Fruit fly (Drosophila melanogaster): ENCODE data around the gene Alr.

Alr gene

dm6 chrX:19773734-19774702, 25.9 kb downstream of the Alr start (continued):
- TF ChIP-seq CG3847 (GFP tag; IDR thresholded peaks at IDR 0.05) (no peak), ac (GFP tag; optimal IDR thresholded peaks at IDR 0.05) (no peak), CG15479 (GFP tag; optimal IDR thresholded peaks at IDR 0.05) (peak; percentile 64), HLH4C (GFP tag; IDR thresholded peaks at IDR 0.05; ENCODE audit: partially characterized antibody) (no peak), Asciz (GFP tag; optimal IDR thresholded peaks at IDR 0.05) (no peak), CG1832 (GFP tag; optimal IDR thresholded peaks at IDR 0.05) (peak; percentile 49), chinmo (GFP tag; IDR thresholded peaks at IDR 0.05; ENCODE audit: partially characterized antibody) (0 out of 4 replicates have a peak, but pooled peaks have one; percentile 53), CG6175 (GFP tag; IDR thresholded peaks at IDR 0.05) (peak; percentile 77; the same call in 2 of the 3 replicates), CG8089 (GFP tag; optimal IDR thresholded peaks at IDR 0.05) (no peak), Hr78 (GFP tag; optimal IDR thresholded peaks at IDR 0.05) (no peak), kni (GFP tag; optimal IDR thresholded peaks at IDR 0.05) (peak; percentile 54), ATbp (GFP tag; optimal IDR thresholded peaks at IDR 0.05) (peak; percentile 55), E2f2 (GFP tag; IDR thresholded peaks at IDR 0.05) (no peak), croc (GFP tag; conservative IDR thresholded peaks at IDR 0.05) (no peak), CG14014 (GFP tag; IDR thresholded peaks at IDR 0.05) (no peak), CG7372 (GFP tag; IDR thresholded peaks at IDR 0.05) (no peak), CG9932 (GFP tag; IDR thresholded peaks at IDR 0.05) (0 out of 2 replicates have a peak, but pooled peaks have one; percentile 23), hkb (optimal IDR thresholded peaks at IDR 0.05) (no peak), hkb (GFP tag; IDR thresholded peaks at IDR 0.05) (no peak), CG12744 (GFP tag; optimal IDR thresholded peaks at IDR 0.05) (no peak), Opbp (GFP tag; IDR thresholded peaks at IDR 0.05; ENCODE audit: partially characterized antibody) (no peak), Med (GFP tag) (peak; percentile 24), gcm (GFP tag; optimal IDR thresholded peaks at IDR 0.05) (no peak), CG10274 (GFP tag; optimal IDR thresholded peaks at IDR 0.05) (no peak), amos (GFP tag; IDR thresholded peaks at IDR 0.05; ENCODE audit: partially characterized antibody) (no peak), CG11456 (GFP tag; IDR thresholded peaks at IDR 0.05) (no peak), Adf1 (GFP tag; IDR thresholded peaks at IDR 0.05) (0 out of 2 replicates have a peak, but pooled peaks have one; percentile 21), CG34376 (GFP tag; optimal IDR thresholded peaks at IDR 0.05) (no peak), Deaf1 (tag; optimal IDR thresholded peaks at IDR 0.05) (peak; percentile 44), fu2 (GFP tag; optimal IDR thresholded peaks at IDR 0.05) (no peak)

DNA sequence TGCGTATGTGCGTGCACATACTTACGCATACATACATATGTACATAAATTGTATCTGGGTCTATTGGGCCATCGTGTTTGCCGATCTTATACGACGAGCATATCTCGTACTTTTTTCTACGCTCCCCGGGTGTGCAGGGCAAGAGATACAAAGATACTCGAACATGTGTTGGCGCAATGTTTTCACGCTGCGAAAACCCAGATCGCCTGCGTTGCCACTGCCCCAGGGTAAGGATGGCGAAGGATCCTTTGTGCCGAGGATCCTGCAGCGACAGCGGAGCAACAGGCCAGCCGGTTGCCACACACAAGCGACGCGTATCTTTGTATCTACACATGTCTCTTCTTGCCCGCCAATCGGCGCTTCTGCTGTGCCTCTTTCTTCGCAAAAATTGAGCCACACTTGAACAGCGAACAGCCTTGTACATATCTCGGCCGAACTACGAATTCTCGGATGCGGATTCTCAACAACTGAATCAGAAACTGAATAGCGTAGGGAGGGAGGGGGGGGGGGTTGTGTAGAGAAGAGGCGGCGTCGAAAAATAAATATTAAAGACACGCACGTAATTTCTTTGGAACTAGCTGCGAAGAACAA, 27.0 kb downstream of the Alr start:
- TF ChIP-seq sima (GFP tag; optimal IDR thresholded peaks at IDR 0.05) = no peak
- no peak for TF ChIP-seq CG12071 (GFP tag; optimal IDR thresholded peaks at IDR 0.05)
- no peak for TF ChIP-seq lilli (GFP tag; optimal IDR thresholded peaks at IDR 0.05)
- TF ChIP-seq Med (GFP tag) = peak; percentile 32
- no peak for TF ChIP-seq Six4 (GFP tag; optimal IDR thresholded peaks at IDR 0.05)
- no peak for TF ChIP-seq CG1647 (GFP tag; optimal IDR thresholded peaks at IDR 0.05)
- no peak for TF ChIP-seq CG15269 (tag; optimal IDR thresholded peaks at IDR 0.05)
- no peak for TF ChIP-seq abd-A (tag; optimal IDR thresholded peaks at IDR 0.05)
- TF ChIP-seq exex (tag; optimal IDR thresholded peaks at IDR 0.05) = no peak
- no peak for TF ChIP-seq ash1 (GFP tag; optimal IDR thresholded peaks at IDR 0.05)
- no peak for TF ChIP-seq Dfd (GFP tag; optimal IDR thresholded peaks at IDR 0.05)
- no peak for TF ChIP-seq CG14441 (GFP tag; IDR thresholded peaks at IDR 0.05)
- peak; percentile 97 for TF ChIP-seq CG15479 (GFP tag; optimal IDR thresholded peaks at IDR 0.05)
- TF ChIP-seq vnd (GFP tag; IDR thresholded peaks at IDR 0.05; ENCODE audit: partially characterized antibody) = no peak
- TF ChIP-seq kni (GFP tag; optimal IDR thresholded peaks at IDR 0.05) = no peak
- peak; percentile 97 for TF ChIP-seq twi (tag; optimal IDR thresholded peaks at IDR 0.05)
- no peak for TF ChIP-seq da (GFP tag; optimal IDR thresholded peaks at IDR 0.05)
- TF ChIP-seq CG8281 (tag; optimal IDR thresholded peaks at IDR 0.05) = no peak
- no peak for TF ChIP-seq CG1603 (tag; optimal IDR thresholded peaks at IDR 0.05)
- no peak for TF ChIP-seq crc (GFP tag; optimal IDR thresholded peaks at IDR 0.05)
- TF ChIP-seq CG7372 (GFP tag; IDR thresholded peaks at IDR 0.05) = no peak
- TF ChIP-seq CG42726 (GFP tag; IDR thresholded peaks at IDR 0.05; ENCODE audit: partially characterized antibody) = no peak
